Worm (Caenorhabditis elegans) whole organism, mixed stage, embryonic: ENCODE measurements around the gene F07E5.7.

Source experiments
- blmp-1 ChIP-seq: fragments of 150-350 bp; optimal IDR thresholded peaks from 2 replicates; lab custom pipeline; 2014; ENCODE audit warnings: missing biosample characterization, missing genetic modification characterization
- cnd-1 ChIP-seq: fragments of 200-800 bp; sonication (Bioruptor generic); optimal IDR thresholded peaks from 2 replicates; lab custom pipeline; 2018; ENCODE audit warnings: mild to moderate bottlenecking, missing genetic modification characterization, missing compliant biosample characterization
- elt-1 ChIP-seq: sonication (generic microtip); optimal IDR thresholded peaks from 2 replicates; lab custom pipeline; 2017; ENCODE audit warnings: missing genetic modification characterization, mild to moderate bottlenecking, missing compliant biosample characterization, antibody characterized with exemption, moderate library complexity, borderline replicate concordance; ENCODE audit not compliant: insufficient read depth
- elt-3 ChIP-seq: fragments of 150-350 bp; optimal IDR thresholded peaks from 2 replicates; lab custom pipeline; 2014; ENCODE audit warnings: missing biosample characterization, missing genetic modification characterization
- flh-1 ChIP-seq: fragments of 200-800 bp; sonication (Bioruptor generic); optimal IDR thresholded peaks from 2 replicates; lab custom pipeline; 2018; ENCODE audit warnings: mild to moderate bottlenecking, missing genetic modification characterization, moderate library complexity, missing compliant biosample characterization
- lin-13 ChIP-seq: fragments of 150-350 bp; optimal IDR thresholded peaks from 2 replicates; lab custom pipeline; 2014; ENCODE audit warnings: missing biosample characterization, missing genetic modification characterization
- mep-1 ChIP-seq: fragments of 150-350 bp; optimal IDR thresholded peaks from 2 replicates; lab custom pipeline; 2017; ENCODE audit warnings: missing biosample characterization, missing genetic modification reagents, missing genetic modification characterization, inconsistent platforms
- nhr-12 ChIP-seq: fragments of 150-350 bp; optimal IDR thresholded peaks from 2 replicates; lab custom pipeline; 2014; ENCODE audit warnings: missing biosample characterization, missing genetic modification characterization
- nhr-28 ChIP-seq: fragments of 150-350 bp; optimal IDR thresholded peaks from 2 replicates; lab custom pipeline; 2014; ENCODE audit warnings: missing biosample characterization, missing genetic modification characterization
- nhr-76 ChIP-seq: sonication (generic microtip); optimal IDR thresholded peaks from 2 replicates; lab custom pipeline; 2017; ENCODE audit warnings: missing biosample characterization, missing genetic modification characterization
- pha-4 ChIP-seq: fragments of 150-350 bp; optimal IDR thresholded peaks from 2 replicates; lab custom pipeline; 2018; ENCODE audit warnings: missing biosample characterization, missing genetic modification reagents, missing genetic modification characterization
- snpc-4 ChIP-seq: fragments of 150-350 bp; optimal IDR thresholded peaks from 2 replicates; lab custom pipeline; 2014; ENCODE audit warnings: missing biosample characterization, missing genetic modification characterization
- unc-120 ChIP-seq: sonication (generic microtip); optimal IDR thresholded peaks from 2 replicates; lab custom pipeline; 2017; ENCODE audit warnings: missing genetic modification characterization, missing compliant biosample characterization; ENCODE audit not compliant: poor library complexity, severe bottlenecking
- unc-62 ChIP-seq: fragments of 150-350 bp; optimal IDR thresholded peaks from 2 replicates; lab custom pipeline; 2014; ENCODE audit warnings: missing biosample characterization, missing genetic modification reagents, missing genetic modification characterization

ce11 chrII:2108295-2108694, 37.0 kb upstream of the F07E5.7 start, which contains the start of gene R52.4:
- no peak for TF ChIP-seq nhr-76 (tag; lab: Kevin White, UChicago)
- no peak for TF ChIP-seq unc-120
- TF ChIP-seq unc-62 (GFP tag; lab: Kevin White, UChicago), result no peak
- no peak for TF ChIP-seq nhr-28 (tag; lab: Kevin White, UChicago)
- no peak for TF ChIP-seq elt-1 (tag; lab: Kevin White, UChicago)
- no peak for TF ChIP-seq elt-3
- no peak for TF ChIP-seq blmp-1 (tag; lab: Kevin White, UChicago)
- TF ChIP-seq nhr-12 (tag; lab: Kevin White, UChicago), result no peak
- TF ChIP-seq pha-4 (tag; lab: Kevin White, UChicago), result no peak
- no peak for TF ChIP-seq snpc-4 (tag; lab: Kevin White, UChicago)
- TF ChIP-seq cnd-1 (tag; lab: Kevin White, UChicago), result no peak
- TF ChIP-seq lin-13 (tag; lab: Kevin White, UChicago), result no peak
- no peak for TF ChIP-seq mep-1
- no peak for TF ChIP-seq flh-1
